Fruit fly (Drosophila melanogaster): ENCODE results near the gene hoe1.
A peak's percentile ranks its signal among the peaks of the same experiment; 100 is the strongest.

The hoe1 gene

dm6 chr2L:4950667-4951066 lies 18.5 kb upstream of the hoe1 start, which contains the start of gene Jon25Biii:
Gene Jon25Biii (minus strand): TSS chr2L:4950767.
- no peak for TF ChIP-seq Sox102F (GFP tag; optimal IDR thresholded peaks at IDR 0.05)
- peak; percentile 84 for TF ChIP-seq sug (tag; optimal IDR thresholded peaks at IDR 0.05)

- TF ChIP-seq scrt (GFP tag; optimal IDR thresholded peaks at IDR 0.05) (peak; percentile 1), HmgZ (tag; optimal IDR thresholded peaks at IDR 0.05) (peak; percentile 57), ftz-f1 (GFP tag; optimal IDR thresholded peaks at IDR 0.05) (peak; percentile 81), Antp (GFP tag; optimal IDR thresholded peaks at IDR 0.05) (no peak), Bdp1 (GFP tag; optimal IDR thresholded peaks at IDR 0.05) (no peak), mirr (GFP tag; optimal IDR thresholded peaks at IDR 0.05) (no peak), CG31388 (GFP tag; optimal IDR thresholded peaks at IDR 0.05) (no peak), crp (GFP tag; optimal IDR thresholded peaks at IDR 0.05) (peak; percentile 78 to 93), CG15269 (tag; optimal IDR thresholded peaks at IDR 0.05) (no peak), MBD-R2 (GFP tag; IDR thresholded peaks at IDR 0.05) (peak; percentile 97), D (optimal IDR thresholded peaks at IDR 0.05) (no peak), D (GFP tag; optimal IDR thresholded peaks at IDR 0.05) (no peak), zen2 (GFP tag; IDR thresholded peaks at IDR 0.05; ENCODE audit: partially characterized antibody) (no peak), Lhr (GFP tag; optimal IDR thresholded peaks at IDR 0.05) (no peak), CG8281 (tag; optimal IDR thresholded peaks at IDR 0.05) (no peak), CG4360 (GFP tag; IDR thresholded peaks at IDR 0.05) (no peak), row (GFP tag; IDR thresholded peaks at IDR 0.05) (peak; percentile 19; the same call in 1 of the 3 replicates), Abd-B (GFP tag; optimal IDR thresholded peaks at IDR 0.05) (peak; percentile 9), HLH4C (GFP tag; IDR thresholded peaks at IDR 0.05; ENCODE audit: partially characterized antibody) (peak; percentile 55; the same call in 1 of the 3 replicates), nmo (GFP tag; optimal IDR thresholded peaks at IDR 0.05) (peak; percentile 9), lmd (GFP tag; IDR thresholded peaks at IDR 0.05) (0 out of 2 replicates have a peak, but pooled peaks have one; percentile 5), CG6683 (GFP tag; optimal IDR thresholded peaks at IDR 0.05) (no peak), CG6791 (GFP tag; IDR thresholded peaks at IDR 0.05; ENCODE audit: partially characterized antibody) (peak; percentile 57; the same call in 2 of the 3 replicates), da (GFP tag; optimal IDR thresholded peaks at IDR 0.05) (no peak), grn (GFP tag; optimal IDR thresholded peaks at IDR 0.05) (peak; percentile 78), CG13287 (GFP tag; IDR thresholded peaks at IDR 0.05; ENCODE audit: partially characterized antibody) (peak; percentile 52; the same call in 1 of the 2 replicates), E2f2 (GFP tag; IDR thresholded peaks at IDR 0.05) (peak; percentile 59), CG33213 (GFP tag; optimal IDR thresholded peaks at IDR 0.05) (no peak), CTCF (GFP tag; optimal IDR thresholded peaks at IDR 0.05) (peak; percentile 57), BEAF-32 (GFP tag; optimal IDR thresholded peaks at IDR 0.05) (peak; percentile 24), knrl (GFP tag; IDR thresholded peaks at IDR 0.05; ENCODE audit: partially characterized antibody) (peak; percentile 63), CG14860 (GFP tag; IDR thresholded peaks at IDR 0.05; ENCODE audit: partially characterized antibody) (peak; percentile 27; the same call in 1 of the 3 replicates), bbx (GFP tag; IDR thresholded peaks at IDR 0.05; ENCODE audit: partially characterized antibody) (peak; percentile 48), tio (GFP tag; optimal IDR thresholded peaks at IDR 0.05) (no peak), CG6272 (GFP tag; IDR thresholded peaks at IDR 0.05) (no peak), CG42726 (GFP tag; IDR thresholded peaks at IDR 0.05; ENCODE audit: partially characterized antibody) (peak; percentile 63), gfzf (GFP tag; optimal IDR thresholded peaks at IDR 0.05) (peak; percentile 43), Max (GFP tag; optimal IDR thresholded peaks at IDR 0.05) (no peak), CG7963 (GFP tag; IDR thresholded peaks at IDR 0.05; ENCODE audit: partially characterized antibody) (peak; percentile 55; the same call in 1 of the 3 replicates), pita (GFP tag; optimal IDR thresholded peaks at IDR 0.05) (no peak), CG4617 (GFP tag; optimal IDR thresholded peaks at IDR 0.05; ENCODE audit: borderline replicate concordance) (peak; percentile 53), Bgb (GFP tag; IDR thresholded peaks at IDR 0.05; ENCODE audit: partially characterized antibody) (peak; percentile 76), CG15601 (tag; optimal IDR thresholded peaks at IDR 0.05) (no peak), CG4404 (GFP tag; IDR thresholded peaks at IDR 0.05) (no peak), tap (tag; optimal IDR thresholded peaks at IDR 0.05) (no peak)
Observed at dm6 chr2L:4949453-4950045, 17.4 kb upstream of the hoe1 start, which contains the start of gene jet. Gene jet (minus strand): TSS chr2L:4949784.

All from whole organism, embryonic.